Worm (Caenorhabditis elegans) whole organism, late embryonic: ENCODE data around the gene fil-1.

Source experiments
- C08G9.2 ChIP-seq: sonication (generic microtip); optimal IDR thresholded peaks from 2 replicates; lab custom pipeline; 2016; ENCODE audit warnings: mild to moderate bottlenecking, missing genetic modification characterization, moderate library complexity, missing compliant biosample characterization
- T23F11.4 ChIP-seq: fragments of 200-800 bp; sonication (Bioruptor generic); optimal IDR thresholded peaks from 2 replicates; lab custom pipeline; 2018; ENCODE audit warnings: mild to moderate bottlenecking, missing genetic modification characterization, missing compliant biosample characterization
- ceh-14 ChIP-seq: sonication (generic microtip); optimal IDR thresholded peaks from 2 replicates; lab custom pipeline; 2016; ENCODE audit warnings: missing genotype, missing genetic modification characterization, missing compliant biosample characterization
- ceh-19 ChIP-seq: fragments of 200-800 bp; sonication (Bioruptor generic); optimal IDR thresholded peaks from 2 replicates; lab custom pipeline; 2018; ENCODE audit warnings: mild to moderate bottlenecking, missing genetic modification characterization, missing compliant biosample characterization
- ceh-2 ChIP-seq: sonication (generic microtip); optimal IDR thresholded peaks from 2 replicates; lab custom pipeline; 2016; ENCODE audit warnings: missing genotype, missing genetic modification characterization, missing compliant biosample characterization
- ceh-24 ChIP-seq: sonication (generic microtip); optimal IDR thresholded peaks from 2 replicates; lab custom pipeline; 2016; ENCODE audit warnings: mild to moderate bottlenecking, missing genetic modification characterization, missing compliant biosample characterization
- ceh-30 ChIP-seq: fragments of 150-350 bp; optimal IDR thresholded peaks from 2 replicates; lab custom pipeline; 2014; ENCODE audit warnings: missing biosample characterization, missing genetic modification characterization
- ceh-31 ChIP-seq: sonication (generic microtip); optimal IDR thresholded peaks from 2 replicates; lab custom pipeline; 2016; ENCODE audit warnings: missing genetic modification characterization, missing compliant biosample characterization
- ceh-34 ChIP-seq: sonication (generic microtip); optimal IDR thresholded peaks from 2 replicates; lab custom pipeline; 2016; ENCODE audit warnings: mild to moderate bottlenecking, missing genetic modification characterization, missing compliant biosample characterization
- ceh-45 ChIP-seq: fragments of 200-800 bp; sonication (Bioruptor generic); IDR thresholded peaks from 2 replicates; pipeline ENCODE4 v1.3.6; 2022; ENCODE audit warnings: missing genetic modification reagents, missing genetic modification characterization, missing compliant biosample characterization
- ceh-6 ChIP-seq: fragments of 200-800 bp; sonication (Bioruptor generic); optimal IDR thresholded peaks from 2 replicates; lab custom pipeline; 2018; ENCODE audit warnings: mild to moderate bottlenecking, missing genetic modification characterization, missing compliant biosample characterization
- ceh-9 ChIP-seq: sonication (generic microtip); optimal IDR thresholded peaks from 2 replicates; lab custom pipeline; 2016; ENCODE audit warnings: mild to moderate bottlenecking, missing genetic modification characterization, inconsistent platforms, missing compliant biosample characterization
- che-1 ChIP-seq: sonication (generic microtip); optimal IDR thresholded peaks from 2 replicates; lab custom pipeline; 2016; ENCODE audit warnings: mild to moderate bottlenecking, missing genetic modification characterization, missing compliant biosample characterization
- dmd-4 ChIP-seq: sonication (generic microtip); optimal IDR thresholded peaks from 2 replicates; lab custom pipeline; 2016; ENCODE audit warnings: borderline replicate concordance, missing genetic modification characterization, missing compliant biosample characterization
- elt-2 ChIP-seq: sonication (generic microtip); optimal IDR thresholded peaks from 2 replicates; lab custom pipeline; 2016; ENCODE audit warnings: missing genetic modification reagents, missing genetic modification characterization, missing compliant biosample characterization
- eyg-1 ChIP-seq: sonication (generic microtip); optimal IDR thresholded peaks from 2 replicates; lab custom pipeline; 2016; ENCODE audit warnings: missing genotype, missing genetic modification characterization, missing compliant biosample characterization
- fkh-6 ChIP-seq: sonication (generic microtip); optimal IDR thresholded peaks from 2 replicates; lab custom pipeline; 2016; ENCODE audit warnings: missing genetic modification characterization, missing compliant biosample characterization
- gmeb-2 ChIP-seq: sonication (generic microtip); optimal IDR thresholded peaks from 2 replicates; lab custom pipeline; 2016; ENCODE audit warnings: missing genetic modification characterization, inconsistent platforms, missing compliant biosample characterization
- hlh-13 ChIP-seq: fragments of 200-800 bp; sonication (Bioruptor generic); optimal IDR thresholded peaks from 2 replicates; lab custom pipeline; 2018; ENCODE audit warnings: mild to moderate bottlenecking, missing genetic modification characterization, missing compliant biosample characterization
- hlh-30 ChIP-seq: sonication (generic microtip); optimal IDR thresholded peaks from 2 replicates; lab custom pipeline; 2017; ENCODE audit warnings: antibody characterized with exemption, missing genetic modification characterization, missing compliant biosample characterization; ENCODE audit not compliant: insufficient read depth
- hlh-8 ChIP-seq: sonication (generic microtip); optimal IDR thresholded peaks from 2 replicates; lab custom pipeline; 2016; ENCODE audit warnings: missing genotype, missing genetic modification characterization, missing compliant biosample characterization
- lim-6 ChIP-seq: sonication (generic microtip); optimal IDR thresholded peaks from 2 replicates; lab custom pipeline; 2016; ENCODE audit warnings: missing genetic modification characterization, missing compliant biosample characterization
- mec-3 ChIP-seq: sonication (generic microtip); optimal IDR thresholded peaks from 2 replicates; lab custom pipeline; 2016; ENCODE audit warnings: borderline replicate concordance, missing genetic modification characterization, missing compliant biosample characterization
- nfya-1 ChIP-seq: sonication (generic microtip); optimal IDR thresholded peaks from 2 replicates; lab custom pipeline; 2017; ENCODE audit warnings: missing genetic modification characterization, mild to moderate bottlenecking, missing compliant biosample characterization, antibody characterized with exemption, moderate library complexity
- nhr-232 ChIP-seq: sonication (generic microtip); optimal IDR thresholded peaks from 2 replicates; lab custom pipeline; 2016; ENCODE audit warnings: missing genetic modification characterization, missing compliant biosample characterization
- odd-2 ChIP-seq: sonication (generic microtip); optimal IDR thresholded peaks from 2 replicates; lab custom pipeline; 2017; ENCODE audit warnings: antibody characterized with exemption, mild to moderate bottlenecking, missing genetic modification characterization, missing compliant biosample characterization
- pat-9 ChIP-seq: fragments of 200-800 bp; sonication (Bioruptor generic); optimal IDR thresholded peaks from 2 replicates; lab custom pipeline; 2018; ENCODE audit warnings: mild to moderate bottlenecking, missing genetic modification characterization, moderate library complexity, missing compliant biosample characterization
- pros-1 ChIP-seq: fragments of 150-350 bp; optimal IDR thresholded peaks from 2 replicates; lab custom pipeline; 2014; ENCODE audit warnings: missing biosample characterization, missing genetic modification reagents, missing genetic modification characterization
- sdc-2 ChIP-seq: sonication (generic microtip); optimal IDR thresholded peaks from 2 replicates; lab custom pipeline; 2016; ENCODE audit warnings: missing genotype, missing genetic modification characterization, missing compliant biosample characterization
- tbx-2 ChIP-seq: sonication (generic microtip); optimal IDR thresholded peaks from 2 replicates; lab custom pipeline; 2016; ENCODE audit warnings: missing genetic modification characterization, missing compliant biosample characterization
- tbx-7 ChIP-seq: sonication (generic microtip); optimal IDR thresholded peaks from 2 replicates; lab custom pipeline; 2016; ENCODE audit warnings: missing genotype, missing genetic modification characterization, missing compliant biosample characterization
- unc-3 ChIP-seq, 2 experiments: fragments of 200-800 bp in 1 of 2; sonication (Bioruptor generic) in 1 of 2; sonication (generic microtip) in 1 of 2; conservative IDR thresholded peaks in 1 of 2; optimal IDR thresholded peaks in 1 of 2; 2 replicates each; pipeline versions ENCODE4 v1.3.6 to Lab custom; 2016 to 2022; ENCODE audit warnings: missing compliant biosample characterization in 2 of 2, missing genetic modification characterization in 2 of 2, missing genetic modification reagents in 1 of 2
- unc-55 ChIP-seq: sonication (generic microtip); optimal IDR thresholded peaks from 2 replicates; lab custom pipeline; 2017; ENCODE audit warnings: missing biosample characterization, missing genetic modification reagents, missing genetic modification characterization

fil-1 gene

ce11 chrV:14949477-14949876 is 44.2 kb upstream of the fil-1 start, which contains the start of gene hil-1:
Gene hil-1, plus strand, starts transcription at chrV:14949777.
- TF ChIP-seq ceh-24 (tag; lab: Kevin White, UChicago) (no peak), ceh-34 (no peak), unc-55 (GFP tag; lab: Kevin White, UChicago) (no peak), ceh-14 (no peak), nhr-232 (tag; lab: Kevin White, UChicago) (no peak), unc-3 (GFP tag; conservative IDR thresholded peaks at IDR 0.05; lab: Robert Waterston, UW) (no peak), unc-3 (tag; optimal IDR thresholded peaks at IDR 0.05; lab: Kevin White, UChicago) (no peak), hlh-8 (tag; lab: Kevin White, UChicago) (no peak), ceh-6 (GFP tag; lab: Kevin White, UChicago) (no peak), lim-6 (no peak), mec-3 (no peak)

DNA sequence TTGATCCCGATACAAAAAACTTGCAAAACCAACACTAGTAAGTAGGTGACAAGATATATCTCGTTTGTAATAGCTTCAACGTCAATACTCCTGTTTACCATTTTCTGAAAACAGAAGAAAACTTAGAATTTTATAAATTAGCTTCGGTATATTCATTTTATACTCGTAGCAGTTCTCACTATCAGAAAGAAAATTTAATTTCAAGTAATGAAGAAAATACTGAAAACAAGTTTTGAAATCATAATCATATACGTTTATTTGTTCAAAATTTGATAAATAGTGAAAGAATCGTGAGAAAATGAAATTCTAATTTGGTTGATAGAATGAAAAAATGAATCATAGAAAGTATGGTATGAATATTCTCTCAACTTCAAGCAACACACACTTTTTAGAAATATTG is 39.0 kb upstream of the fil-1 start, which contains the start of gene C30G7.5:
Gene C30G7.5 (minus strand): TSS at position 101 of the 400 bp plus-strand sequence.
- no peak for TF ChIP-seq nfya-1 (tag; lab: Kevin White, UChicago)

ce11 chrV:14955676-14956075 is 38.0 kb upstream of the fil-1 start, which contains the start of gene F02D8.9:
Gene F02D8.9, minus strand, starts transcription at chrV:14955776.
- TF ChIP-seq ceh-6 (GFP tag; lab: Kevin White, UChicago) (no peak), pat-9 (tag; lab: Kevin White, UChicago) (no peak), fkh-6 (tag; lab: Kevin White, UChicago) (no peak), sdc-2 (tag; lab: Kevin White, UChicago) (no peak), odd-2 (no peak)

DNA sequence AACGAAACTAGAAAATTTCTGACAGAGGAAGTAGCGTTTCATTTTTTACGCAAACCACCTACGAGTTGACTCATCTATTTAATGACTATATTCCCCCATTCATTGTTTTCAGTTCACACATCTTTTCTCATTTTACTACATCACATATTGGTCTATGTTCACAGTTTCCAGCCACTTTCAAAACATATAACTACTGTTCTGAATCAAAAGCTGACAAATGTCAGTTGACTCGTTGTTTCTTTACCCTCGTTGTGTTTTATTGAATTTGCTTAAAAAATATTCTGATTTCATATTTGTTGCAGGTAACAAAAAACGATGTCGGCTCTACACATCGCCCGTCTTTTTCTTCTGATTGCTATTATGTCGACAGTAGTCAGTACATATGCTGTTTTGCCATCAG is 22.5 kb upstream of the fil-1 start, which contains the start of gene nlp-59:
Gene nlp-59 (plus strand): TSS at position 301 of the 400 bp plus-strand sequence.
- TF ChIP-seq dmd-4 (tag; lab: Kevin White, UChicago) (no peak), hlh-30 (no peak), T23F11.4 (no peak), hlh-13 (GFP tag; lab: Kevin White, UChicago) (no peak), elt-2 (tag; lab: Kevin White, UChicago) (no peak), pros-1 (tag; lab: Kevin White, UChicago) (no peak), eyg-1 (tag; lab: Kevin White, UChicago) (no peak), che-1 (tag; lab: Kevin White, UChicago) (no peak), ceh-30 (no peak), tbx-7 (tag; lab: Kevin White, UChicago) (no peak), ceh-9 (tag; lab: Kevin White, UChicago) (no peak)

DNA sequence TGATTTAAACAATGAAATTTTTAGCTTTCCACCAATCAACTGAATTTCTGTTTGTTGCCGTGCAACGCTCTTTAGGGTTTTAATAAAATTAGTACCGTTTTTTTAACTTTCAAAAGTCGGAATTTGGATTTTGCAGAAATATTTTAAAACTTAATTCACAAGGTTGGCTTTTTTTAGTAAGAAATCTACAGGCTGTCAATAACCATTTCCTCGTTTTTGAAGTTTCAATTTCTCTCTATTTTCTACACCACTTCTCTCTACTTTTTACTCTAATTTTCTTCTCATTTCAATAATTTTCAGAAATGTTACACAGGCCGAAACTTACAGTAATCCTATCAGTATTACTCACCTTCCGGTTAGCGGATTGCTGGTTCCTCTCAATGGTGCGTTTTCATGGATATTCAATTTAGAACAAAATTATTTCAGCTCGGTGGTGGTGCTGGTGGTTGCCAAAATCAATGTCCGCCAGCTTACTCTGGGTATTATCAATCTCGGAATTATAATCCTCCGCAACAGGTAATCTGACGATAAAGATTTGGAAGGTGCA is 15.4 kb upstream of the fil-1 start, which contains the start of the genes grd-12 and F02D8.1:
Gene grd-12 (plus strand): TSS at position 301 of the 547 bp plus-strand sequence.
Gene F02D8.1 (minus strand): TSS at position 497 of the 547 bp plus-strand sequence.
- TF ChIP-seq ceh-31 (tag; lab: Kevin White, UChicago) (no peak), ceh-2 (tag; lab: Kevin White, UChicago) (no peak), fkh-6 (tag; lab: Kevin White, UChicago) (no peak), pros-1 (tag; lab: Kevin White, UChicago) (no peak), hlh-30 (no peak), gmeb-2 (tag; lab: Kevin White, UChicago) (no peak), ceh-19 (no peak), ceh-30 (no peak)

DNA sequence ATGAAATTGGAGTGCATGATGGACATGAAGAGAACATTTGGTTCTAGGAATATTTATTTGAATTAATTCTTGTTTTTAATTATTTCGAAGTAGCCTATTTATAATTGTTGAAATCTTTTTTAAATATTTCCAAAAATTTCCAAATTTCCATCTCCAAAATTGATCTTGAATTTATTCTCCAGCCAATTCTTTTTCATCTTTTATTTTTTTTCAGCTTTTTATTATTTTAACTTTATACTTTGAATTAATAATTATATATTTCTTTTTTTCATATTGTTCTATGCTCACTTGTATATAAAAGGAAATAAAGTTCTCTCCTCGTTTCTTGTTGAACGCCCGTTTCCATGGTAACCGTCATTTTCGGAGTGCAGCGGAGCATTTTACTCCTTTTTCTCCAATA is 13.7 kb upstream of the fil-1 start, which contains the start of gene xbx-1:
Gene xbx-1 (plus strand): TSS at position 301 of the 400 bp plus-strand sequence.
- TF ChIP-seq C08G9.2 (tag; lab: Kevin White, UChicago) (no peak), tbx-2 (tag; lab: Kevin White, UChicago) (no peak), ceh-45 (no peak), unc-55 (GFP tag; lab: Kevin White, UChicago) (no peak)
